Worm (Caenorhabditis elegans) whole organism, midembryonic: ENCODE measurements around the gene C14A4.7.

Experiments used
- cog-1 ChIP-seq: sonication (generic microtip); optimal IDR thresholded peaks from 2 replicates; lab custom pipeline; 2016; ENCODE audit warnings: missing genetic modification characterization, missing compliant biosample characterization
- flt-1 ChIP-seq: fragments of 200-800 bp; sonication (Bioruptor generic); IDR thresholded peaks from 2 replicates; pipeline ENCODE4 v1.3.6; 2022; ENCODE audit warnings: missing genetic modification characterization, missing compliant biosample characterization
- med-1 ChIP-seq: sonication (generic microtip); optimal IDR thresholded peaks from 2 replicates; lab custom pipeline; 2017; ENCODE audit warnings: missing genetic modification characterization, mild to moderate bottlenecking, missing compliant biosample characterization, antibody characterized with exemption, missing genetic modification reagents; ENCODE audit not compliant: insufficient read depth
- ref-1 ChIP-seq: fragments of 200-800 bp; sonication (Bioruptor generic); conservative IDR thresholded peaks from 2 replicates; pipeline ENCODE4 v1.3.6; 2022; ENCODE audit warnings: missing genetic modification reagents, missing genetic modification characterization, missing compliant biosample characterization
- tab-1 ChIP-seq: fragments of 200-800 bp; sonication (Bioruptor generic); IDR thresholded peaks from 2 replicates; pipeline ENCODE4 v1.3.6; 2022; ENCODE audit warnings: missing genetic modification characterization, missing compliant biosample characterization
- ztf-29 ChIP-seq: fragments of 200-800 bp; sonication (Bioruptor generic); IDR thresholded peaks from 2 replicates; pipeline ENCODE4 v1.3.6; 2022; ENCODE audit warnings: missing genetic modification reagents, missing genetic modification characterization, missing compliant biosample characterization

DNA sequence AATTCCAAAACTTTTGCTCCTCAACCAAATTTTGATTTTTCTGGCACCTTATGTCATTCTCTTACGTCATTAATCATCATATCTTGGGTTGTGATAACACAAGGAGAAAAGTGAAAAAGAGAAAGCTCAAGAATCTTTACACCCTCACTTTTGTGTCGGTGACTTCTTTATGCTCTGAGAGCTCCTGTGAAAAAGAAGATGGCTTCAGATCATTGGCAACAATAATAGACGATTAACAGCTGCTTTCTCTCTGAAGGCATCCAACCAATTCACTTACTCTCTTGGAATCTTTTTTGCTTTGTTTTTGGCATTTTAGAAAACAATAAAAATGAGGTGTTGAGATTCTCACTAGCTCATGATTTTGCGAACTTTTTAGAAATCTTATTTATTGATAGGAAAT is 26.9 kb downstream of the C14A4.7 start:
- TF ChIP-seq cog-1 (tag; lab: Kevin White, UChicago) = no peak
- TF ChIP-seq tab-1 = no peak
- no peak for TF ChIP-seq flt-1 (GFP tag; lab: Robert Waterston, UW)
- no peak for TF ChIP-seq med-1
- no peak for TF ChIP-seq ztf-29 (GFP tag; lab: Robert Waterston, UW)
- TF ChIP-seq ref-1 = no peak
